Worm (Caenorhabditis elegans): Measurements from ENCODE around the gene Y43F4A.4.

Gene Y43F4A.4

ce11 chrIII:13272788-13273187, 27.4 kb downstream of the Y43F4A.4 start:
- TF ChIP-seq ceh-36 (tag; optimal IDR thresholded peaks at IDR 0.05) (no peak), B0310.2 (tag; optimal IDR thresholded peaks at IDR 0.05) (no peak), ets-7 (tag; optimal IDR thresholded peaks at IDR 0.05) (no peak), hnd-1 (tag; optimal IDR thresholded peaks at IDR 0.05) (no peak), F13C5.2 (tag; optimal IDR thresholded peaks at IDR 0.05) (no peak), flt-1 (GFP tag; IDR thresholded peaks at IDR 0.05) (no peak), tbx-37 (GFP tag; conservative IDR thresholded peaks at IDR 0.05) (no peak), aly-1 (tag; optimal IDR thresholded peaks at IDR 0.05) (no peak), tra-4 (tag; optimal IDR thresholded peaks at IDR 0.05) (no peak)

- TF ChIP-seq hnd-1 (tag; optimal IDR thresholded peaks at IDR 0.05) (no peak), hmg-4 (GFP tag; optimal IDR thresholded peaks at IDR 0.05) (peak; percentile 42)
These were observed 30.4 kb downstream of the Y43F4A.4 start for ce11 chrIII:13275784-13276183.

ce11 chrIII:13276958-13277357, 31.6 kb downstream of the Y43F4A.4 start, which contains the start of gene unc-64:
unc-64 (plus strand) TSS chrIII:13277258.
- TF ChIP-seq sea-1 (GFP tag; conservative IDR thresholded peaks at IDR 0.05) (no peak), hmbx-1 (tag; optimal IDR thresholded peaks at IDR 0.05) (no peak), tbx-11 (GFP tag; IDR thresholded peaks at IDR 0.05) (no peak), hmg-4 (GFP tag; optimal IDR thresholded peaks at IDR 0.05) (no peak), tbx-37 (GFP tag; conservative IDR thresholded peaks at IDR 0.05) (no peak), flt-1 (GFP tag; IDR thresholded peaks at IDR 0.05) (no peak), B0310.2 (tag; optimal IDR thresholded peaks at IDR 0.05) (no peak), ets-7 (tag; optimal IDR thresholded peaks at IDR 0.05) (no peak), hnd-1 (tag; optimal IDR thresholded peaks at IDR 0.05) (no peak), tra-4 (tag; optimal IDR thresholded peaks at IDR 0.05) (no peak), aly-1 (tag; optimal IDR thresholded peaks at IDR 0.05) (no peak), scrt-1 (GFP tag; IDR thresholded peaks at IDR 0.05) (no peak), F13C5.2 (tag; optimal IDR thresholded peaks at IDR 0.05) (no peak), ama-1 (optimal IDR thresholded peaks at IDR 0.05) (no peak), ceh-36 (tag; optimal IDR thresholded peaks at IDR 0.05) (no peak), ceh-13 (GFP tag; optimal IDR thresholded peaks at IDR 0.05) (no peak), pes-1 (GFP tag; IDR thresholded peaks at IDR 0.05) (no peak)

ce11 chrIII:13277881-13278500, 32.6 kb downstream of the Y43F4A.4 start:
- TF ChIP-seq ceh-36 (tag; optimal IDR thresholded peaks at IDR 0.05) (no peak), hnd-1 (tag; optimal IDR thresholded peaks at IDR 0.05) (no peak), B0310.2 (tag; optimal IDR thresholded peaks at IDR 0.05) (no peak), ama-1 (optimal IDR thresholded peaks at IDR 0.05) (no peak), ets-7 (tag; optimal IDR thresholded peaks at IDR 0.05) (no peak)

- TF ChIP-seq ama-1 (optimal IDR thresholded peaks at IDR 0.05): no peak
- no peak for TF ChIP-seq aly-1 (tag; optimal IDR thresholded peaks at IDR 0.05)
- TF ChIP-seq scrt-1 (GFP tag; IDR thresholded peaks at IDR 0.05): no peak
- no peak for TF ChIP-seq tbx-37 (GFP tag; conservative IDR thresholded peaks at IDR 0.05)
These were observed 40.0 kb downstream of the Y43F4A.4 start, which contains the start of gene F56A8.8 for ce11 chrIII:13285421-13285820. F56A8.8 (plus strand) TSS chrIII:13285721.

- TF ChIP-seq sea-1 (GFP tag; conservative IDR thresholded peaks at IDR 0.05) (peak; percentile 53; the same call in 1 of the 2 replicates), scrt-1 (GFP tag; IDR thresholded peaks at IDR 0.05) (peak; percentile 47; the same call in 1 of the 2 replicates), pes-1 (GFP tag; IDR thresholded peaks at IDR 0.05) (peak; percentile 80), ceh-13 (GFP tag; optimal IDR thresholded peaks at IDR 0.05) (peak; percentile 14), tbx-11 (GFP tag; IDR thresholded peaks at IDR 0.05) (peak; percentile 51; the same call in 1 of the 2 replicates)
These were observed 47.7 kb downstream of the Y43F4A.4 start, which contains the start of gene set-25 for ce11 chrIII:13292971-13293514. set-25 (minus strand) TSS chrIII:13293090.
